Worm (Caenorhabditis elegans) whole organism, midembryonic: ENCODE data around the gene dhhc-1.

Source experiments
- T22C8.4 ChIP-seq: fragments of 200-800 bp; sonication (Bioruptor generic); IDR thresholded peaks from 2 replicates; pipeline ENCODE4 v1.3.6; 2022; ENCODE audit warnings: missing genetic modification characterization, missing compliant biosample characterization
- cog-1 ChIP-seq: sonication (generic microtip); optimal IDR thresholded peaks from 2 replicates; lab custom pipeline; 2016; ENCODE audit warnings: missing genetic modification characterization, missing compliant biosample characterization
- flt-1 ChIP-seq: fragments of 200-800 bp; sonication (Bioruptor generic); IDR thresholded peaks from 2 replicates; pipeline ENCODE4 v1.3.6; 2022; ENCODE audit warnings: missing genetic modification characterization, missing compliant biosample characterization
- klf-2 ChIP-seq: fragments of 200-800 bp; sonication (Bioruptor generic); conservative IDR thresholded peaks from 2 replicates; pipeline ENCODE4 v1.3.6; 2022; ENCODE audit warnings: missing genetic modification reagents, missing genetic modification characterization, missing compliant biosample characterization
- med-1 ChIP-seq: sonication (generic microtip); optimal IDR thresholded peaks from 2 replicates; lab custom pipeline; 2017; ENCODE audit warnings: missing genetic modification characterization, mild to moderate bottlenecking, missing compliant biosample characterization, antibody characterized with exemption, missing genetic modification reagents; ENCODE audit not compliant: insufficient read depth
- ref-1 ChIP-seq: fragments of 200-800 bp; sonication (Bioruptor generic); conservative IDR thresholded peaks from 2 replicates; pipeline ENCODE4 v1.3.6; 2022; ENCODE audit warnings: missing genetic modification reagents, missing genetic modification characterization, missing compliant biosample characterization
- tab-1 ChIP-seq: fragments of 200-800 bp; sonication (Bioruptor generic); IDR thresholded peaks from 2 replicates; pipeline ENCODE4 v1.3.6; 2022; ENCODE audit warnings: missing genetic modification characterization, missing compliant biosample characterization
- ztf-23 ChIP-seq: fragments of 200-800 bp; sonication (Bioruptor generic); IDR thresholded peaks from 2 replicates; pipeline ENCODE4 v1.3.6; 2022; ENCODE audit warnings: missing genetic modification reagents, missing genetic modification characterization, missing compliant biosample characterization
- ztf-29 ChIP-seq: fragments of 200-800 bp; sonication (Bioruptor generic); IDR thresholded peaks from 2 replicates; pipeline ENCODE4 v1.3.6; 2022; ENCODE audit warnings: missing genetic modification reagents, missing genetic modification characterization, missing compliant biosample characterization

- TF ChIP-seq ref-1 (GFP tag; lab: Robert Waterston, UW) (no peak), ztf-23 (GFP tag; lab: Robert Waterston, UW) (no peak), med-1 (GFP tag; lab: Kevin White, UChicago) (no peak), tab-1 (GFP tag; lab: Robert Waterston, UW) (no peak), klf-2 (GFP tag; lab: Robert Waterston, UW) (no peak), T22C8.4 (GFP tag; lab: Robert Waterston, UW) (no peak), cog-1 (tag; lab: Kevin White, UChicago) (no peak), flt-1 (GFP tag; lab: Robert Waterston, UW) (no peak), ztf-29 (GFP tag; lab: Robert Waterston, UW) (no peak)
These were observed 47.8 kb downstream of the dhhc-1 start, which contains the start of gene H03G16.6 for ce11 chrX:15052385-15052784.
